Worm (Caenorhabditis elegans) whole organism, mixed stage, embryonic: ENCODE measurements around the gene phy-4.
A peak's percentile ranks its signal among the peaks of the same experiment; 100 is the strongest.

Experiments used
- M03D4.4 ChIP-seq: sonication (generic microtip); optimal IDR thresholded peaks from 2 replicates; lab custom pipeline; 2017; ENCODE audit warnings: mild to moderate bottlenecking, missing genetic modification characterization, missing compliant biosample characterization
- bed-3 ChIP-seq: fragments of 200-800 bp; sonication (Bioruptor generic); optimal IDR thresholded peaks from 3 replicates; lab custom pipeline; 2018; ENCODE audit warnings: mild to moderate bottlenecking, missing genetic modification characterization, moderate library complexity, missing compliant biosample characterization
- blmp-1 ChIP-seq: fragments of 150-350 bp; optimal IDR thresholded peaks from 2 replicates; lab custom pipeline; 2014; ENCODE audit warnings: missing biosample characterization, missing genetic modification characterization
- ceh-39 ChIP-seq: fragments of 150-350 bp; optimal IDR thresholded peaks from 2 replicates; lab custom pipeline; 2014; ENCODE audit warnings: missing biosample characterization, missing genetic modification characterization
- ceh-83 ChIP-seq: fragments of 200-800 bp; sonication (Bioruptor generic); optimal IDR thresholded peaks from 2 replicates; lab custom pipeline; 2018; ENCODE audit warnings: mild to moderate bottlenecking, missing genetic modification characterization, missing compliant biosample characterization
- ces-1 ChIP-seq: fragments of 150-350 bp; optimal IDR thresholded peaks from 2 replicates; lab custom pipeline; 2014; ENCODE audit warnings: missing biosample characterization, missing genetic modification reagents, missing genetic modification characterization
- drap-1 ChIP-seq: fragments of 200-800 bp; sonication (Bioruptor generic); optimal IDR thresholded peaks from 3 replicates; lab custom pipeline; 2018; ENCODE audit warnings: mild to moderate bottlenecking, missing genetic modification characterization, missing compliant biosample characterization
- elt-1 ChIP-seq: sonication (generic microtip); optimal IDR thresholded peaks from 2 replicates; lab custom pipeline; 2017; ENCODE audit warnings: missing genetic modification characterization, mild to moderate bottlenecking, missing compliant biosample characterization, antibody characterized with exemption, moderate library complexity, borderline replicate concordance; ENCODE audit not compliant: insufficient read depth
- elt-3 ChIP-seq: fragments of 150-350 bp; optimal IDR thresholded peaks from 2 replicates; lab custom pipeline; 2014; ENCODE audit warnings: missing biosample characterization, missing genetic modification characterization
- flh-1 ChIP-seq: fragments of 200-800 bp; sonication (Bioruptor generic); optimal IDR thresholded peaks from 2 replicates; lab custom pipeline; 2018; ENCODE audit warnings: mild to moderate bottlenecking, missing genetic modification characterization, moderate library complexity, missing compliant biosample characterization
- ham-2 ChIP-seq: fragments of 200-800 bp; sonication (Bioruptor generic); optimal IDR thresholded peaks from 2 replicates; lab custom pipeline; 2018; ENCODE audit warnings: mild to moderate bottlenecking, missing genetic modification characterization, missing compliant biosample characterization
- hlh-1 ChIP-seq: fragments of 150-350 bp; optimal IDR thresholded peaks from 2 replicates; lab custom pipeline; 2014; ENCODE audit warnings: missing biosample characterization, missing genetic modification reagents, missing genetic modification characterization
- lin-13 ChIP-seq: fragments of 150-350 bp; optimal IDR thresholded peaks from 2 replicates; lab custom pipeline; 2014; ENCODE audit warnings: missing biosample characterization, missing genetic modification characterization
- lin-32 ChIP-seq: fragments of 200-800 bp; sonication (Bioruptor generic); optimal IDR thresholded peaks from 2 replicates; lab custom pipeline; 2018; ENCODE audit warnings: mild to moderate bottlenecking, missing genetic modification characterization, missing compliant biosample characterization
- mab-5 ChIP-seq: fragments of 150-350 bp; optimal IDR thresholded peaks from 2 replicates; lab custom pipeline; 2014; ENCODE audit warnings: missing biosample characterization, missing genetic modification characterization
- mep-1 ChIP-seq: fragments of 150-350 bp; optimal IDR thresholded peaks from 2 replicates; lab custom pipeline; 2017; ENCODE audit warnings: missing biosample characterization, missing genetic modification reagents, missing genetic modification characterization, inconsistent platforms
- mls-2 ChIP-seq: sonication (generic microtip); optimal IDR thresholded peaks from 2 replicates; lab custom pipeline; 2016; ENCODE audit warnings: mild to moderate bottlenecking, missing genetic modification characterization, moderate library complexity, missing compliant biosample characterization
- nhr-12 ChIP-seq: fragments of 150-350 bp; optimal IDR thresholded peaks from 2 replicates; lab custom pipeline; 2014; ENCODE audit warnings: missing biosample characterization, missing genetic modification characterization
- nhr-237 ChIP-seq: fragments of 150-350 bp; optimal IDR thresholded peaks from 2 replicates; lab custom pipeline; 2014; ENCODE audit warnings: missing biosample characterization, missing genetic modification characterization
- nhr-28 ChIP-seq: fragments of 150-350 bp; optimal IDR thresholded peaks from 2 replicates; lab custom pipeline; 2014; ENCODE audit warnings: missing biosample characterization, missing genetic modification characterization
- nhr-76 ChIP-seq: sonication (generic microtip); optimal IDR thresholded peaks from 2 replicates; lab custom pipeline; 2017; ENCODE audit warnings: missing biosample characterization, missing genetic modification characterization
- pha-4 ChIP-seq: fragments of 150-350 bp; optimal IDR thresholded peaks from 2 replicates; lab custom pipeline; 2018; ENCODE audit warnings: missing biosample characterization, missing genetic modification reagents, missing genetic modification characterization
- snpc-4 ChIP-seq: fragments of 150-350 bp; optimal IDR thresholded peaks from 2 replicates; lab custom pipeline; 2014; ENCODE audit warnings: missing biosample characterization, missing genetic modification characterization
- sptf-1 ChIP-seq: sonication (generic microtip); optimal IDR thresholded peaks from 2 replicates; lab custom pipeline; 2017; ENCODE audit warnings: mild to moderate bottlenecking, missing genetic modification characterization, moderate library complexity, missing compliant biosample characterization
- tbx-8 ChIP-seq: fragments of 200-800 bp; sonication (Bioruptor generic); optimal IDR thresholded peaks from 2 replicates; lab custom pipeline; 2018; ENCODE audit warnings: mild to moderate bottlenecking, missing genetic modification characterization, moderate library complexity, missing compliant biosample characterization
- unc-120 ChIP-seq: sonication (generic microtip); optimal IDR thresholded peaks from 2 replicates; lab custom pipeline; 2017; ENCODE audit warnings: missing genetic modification characterization, missing compliant biosample characterization; ENCODE audit not compliant: poor library complexity, severe bottlenecking
- unc-39 ChIP-seq: fragments of 150-350 bp; optimal IDR thresholded peaks from 2 replicates; lab custom pipeline; 2014; ENCODE audit warnings: missing biosample characterization, missing genetic modification characterization
- unc-62 ChIP-seq: fragments of 150-350 bp; optimal IDR thresholded peaks from 2 replicates; lab custom pipeline; 2014; ENCODE audit warnings: missing biosample characterization, missing genetic modification reagents, missing genetic modification characterization
- zip-8 ChIP-seq: fragments of 150-350 bp; optimal IDR thresholded peaks from 2 replicates; lab custom pipeline; 2014; ENCODE audit warnings: missing biosample characterization, missing genetic modification characterization

The phy-4 gene

DNA sequence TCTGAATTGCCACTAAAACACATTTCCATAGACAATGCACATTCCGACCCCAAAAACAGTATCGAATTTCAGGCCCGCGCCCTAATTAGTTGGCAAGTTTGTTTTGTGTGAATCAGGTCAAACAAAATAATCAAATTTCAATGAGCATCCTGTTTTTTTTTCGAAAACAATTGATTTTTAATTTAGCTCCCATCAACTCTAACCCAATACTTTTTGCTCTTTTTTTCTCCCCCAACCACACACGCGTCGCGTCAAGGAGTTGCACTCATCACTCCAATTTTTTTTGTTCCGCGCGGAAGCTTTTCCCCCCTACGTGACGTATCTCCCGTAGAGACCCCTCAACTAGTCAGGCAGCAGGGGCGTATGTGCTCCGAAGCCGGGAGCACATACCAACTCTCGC is 12.1 kb downstream of the phy-4 start:
- TF ChIP-seq lin-13 (tag; lab: Kevin White, UChicago) (no peak), zip-8 (no peak), unc-120 (tag; lab: Kevin White, UChicago) (no peak), ceh-39 (tag; lab: Kevin White, UChicago) (no peak), mab-5 (no peak), snpc-4 (tag; lab: Kevin White, UChicago) (no peak), nhr-28 (tag; lab: Kevin White, UChicago) (no peak), drap-1 (GFP tag; lab: Kevin White, UChicago) (no peak), mls-2 (tag; lab: Kevin White, UChicago) (no peak), nhr-76 (tag; lab: Kevin White, UChicago) (no peak), nhr-237 (tag; lab: Kevin White, UChicago) (no peak), flh-1 (no peak), ces-1 (GFP tag; lab: Kevin White, UChicago) (no peak), unc-39 (tag; lab: Kevin White, UChicago) (no peak), pha-4 (no peak), unc-62 (GFP tag; lab: Kevin White, UChicago) (no peak), sptf-1 (no peak), ceh-83 (GFP tag; lab: Kevin White, UChicago) (no peak)

DNA sequence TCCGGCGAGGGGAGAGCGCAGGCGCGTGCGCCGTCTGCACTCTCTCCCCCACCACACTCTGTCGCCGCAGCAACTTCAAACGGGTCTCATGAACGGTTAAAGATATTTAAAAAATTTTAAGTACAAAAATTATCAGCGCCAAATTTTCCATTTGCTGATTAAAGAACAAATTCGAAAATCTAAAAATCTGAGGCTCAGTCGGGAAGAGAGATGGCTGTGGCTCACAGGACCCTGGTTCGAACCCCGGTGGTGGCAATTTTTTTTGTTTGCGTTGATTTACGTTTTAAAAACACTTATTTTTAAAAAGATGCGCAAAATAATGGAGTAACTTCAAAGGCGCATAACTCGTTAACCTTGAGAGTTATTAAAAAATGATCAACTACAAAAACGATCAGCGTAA is 16.4 kb downstream of the phy-4 start:
- TF ChIP-seq tbx-8 (GFP tag; lab: Kevin White, UChicago) (no peak), nhr-12 (no peak), ceh-83 (GFP tag; lab: Kevin White, UChicago) (no peak)

DNA sequence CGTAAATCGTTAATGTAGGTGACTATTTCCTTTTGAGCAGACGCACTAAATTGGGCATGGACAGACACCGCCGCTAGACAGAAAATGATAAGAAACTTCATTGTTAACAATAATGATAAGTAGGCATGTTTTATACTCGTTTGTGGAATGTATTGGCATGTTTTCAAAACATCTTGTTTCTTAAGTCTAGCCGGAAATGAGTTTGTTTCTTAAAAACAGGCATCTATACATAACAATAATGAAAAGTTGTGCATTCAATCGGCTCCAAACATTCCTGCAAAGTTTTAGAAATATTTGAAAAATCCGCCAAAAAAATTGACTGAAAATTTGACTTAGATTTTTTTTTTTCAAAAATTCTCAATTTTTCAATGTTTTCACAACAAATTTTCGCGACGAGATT is 17.9 kb downstream of the phy-4 start, which contains the start of gene scl-21:
scl-21 (minus strand) TSS at position 101 of the 400 bp plus-strand sequence.
- no peak for TF ChIP-seq elt-1
- no peak for TF ChIP-seq tbx-8 (GFP tag; lab: Kevin White, UChicago)
- no peak for TF ChIP-seq hlh-1
- TF ChIP-seq lin-32 (GFP tag; lab: Kevin White, UChicago): no peak
- TF ChIP-seq nhr-12: no peak
- TF ChIP-seq blmp-1 (tag; lab: Kevin White, UChicago): no peak
- TF ChIP-seq mep-1 (tag; lab: Kevin White, UChicago): no peak
- TF ChIP-seq mls-2 (tag; lab: Kevin White, UChicago): no peak
- no peak for TF ChIP-seq mab-5
- TF ChIP-seq ceh-83 (GFP tag; lab: Kevin White, UChicago): no peak
- no peak for TF ChIP-seq bed-3 (GFP tag; lab: Kevin White, UChicago)
- no peak for TF ChIP-seq elt-3
- TF ChIP-seq nhr-76 (tag; lab: Kevin White, UChicago): no peak
- TF ChIP-seq snpc-4 (tag; lab: Kevin White, UChicago): no peak

DNA sequence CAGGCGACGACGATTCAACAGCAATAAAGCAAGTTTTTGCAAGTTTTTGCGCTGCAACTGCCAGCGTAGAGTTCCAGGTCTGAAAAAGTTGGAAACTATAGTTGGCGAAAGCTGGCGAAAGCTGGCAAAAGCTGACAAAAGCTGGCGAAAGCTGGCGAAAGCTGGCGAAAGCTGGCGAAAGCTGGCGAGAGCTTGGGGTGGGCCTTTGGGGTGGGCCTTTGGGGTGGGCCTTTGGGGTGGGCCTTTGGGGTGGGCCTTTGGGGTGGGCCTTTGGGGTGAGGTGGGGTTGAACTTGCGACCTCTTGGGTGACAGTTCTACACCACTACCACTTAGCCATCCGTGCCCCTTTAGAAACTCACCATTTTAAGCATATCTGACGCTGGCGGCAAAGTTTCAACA is 18.3 kb downstream of the phy-4 start:
- peak; percentile 8 for TF ChIP-seq drap-1 (GFP tag; lab: Kevin White, UChicago)
- TF ChIP-seq ceh-39 (tag; lab: Kevin White, UChicago): no peak

DNA sequence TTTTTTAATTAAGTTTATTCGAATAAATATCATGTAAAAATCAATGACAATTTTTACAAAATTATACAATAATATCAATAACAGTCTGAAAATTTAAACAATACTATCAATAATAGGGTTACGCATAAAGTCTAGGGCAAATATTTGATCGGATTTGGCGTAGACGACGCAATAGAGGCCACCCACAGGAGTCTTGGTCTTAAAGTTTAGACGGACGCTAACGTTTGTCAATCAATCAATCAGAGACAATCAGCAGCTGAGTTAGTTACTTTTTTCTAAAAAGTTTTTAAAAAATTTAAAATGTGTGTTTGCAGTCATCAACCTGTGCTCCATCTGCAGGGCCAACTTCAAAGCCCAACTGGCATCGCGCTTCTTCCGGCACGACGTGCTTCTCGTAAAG is 22.1 kb downstream of the phy-4 start, which contains the start of gene Y43F8B.29:
Y43F8B.29 (plus strand) TSS at position 301 of the 400 bp plus-strand sequence.
- TF ChIP-seq ham-2 (GFP tag; lab: Kevin White, UChicago) (no peak), pha-4 (no peak), flh-1 (no peak), nhr-76 (tag; lab: Kevin White, UChicago) (no peak), unc-120 (tag; lab: Kevin White, UChicago) (no peak), ceh-39 (tag; lab: Kevin White, UChicago) (no peak), blmp-1 (tag; lab: Kevin White, UChicago) (no peak), mep-1 (tag; lab: Kevin White, UChicago) (no peak), lin-32 (GFP tag; lab: Kevin White, UChicago) (no peak), sptf-1 (no peak), ceh-83 (GFP tag; lab: Kevin White, UChicago) (no peak), hlh-1 (no peak), M03D4.4 (no peak), nhr-12 (no peak), unc-62 (GFP tag; lab: Kevin White, UChicago) (no peak)

DNA sequence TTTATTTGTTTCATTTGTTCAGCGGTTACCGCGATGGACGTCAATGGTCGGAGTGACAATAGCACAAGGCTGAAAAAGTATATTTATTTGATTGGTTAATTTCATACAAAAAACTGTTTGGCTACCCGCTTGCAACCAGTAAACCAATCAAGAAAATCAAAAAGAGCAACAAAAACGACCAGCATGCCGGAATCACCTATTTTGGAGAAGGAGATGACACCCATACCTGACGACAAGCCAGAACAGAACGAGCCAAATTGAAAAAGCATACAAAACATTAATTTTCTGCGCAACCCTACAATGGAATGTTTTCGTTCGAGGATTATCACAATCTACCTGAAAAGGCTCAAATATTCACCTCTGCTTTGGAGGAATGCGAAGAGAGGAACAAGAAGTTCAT is 23.0 kb downstream of the phy-4 start, which contains the start of gene Y43F8B.7:
Y43F8B.7 (plus strand) TSS at position 301 of the 400 bp plus-strand sequence.
- TF ChIP-seq snpc-4 (tag; lab: Kevin White, UChicago): no peak
- no peak for TF ChIP-seq ces-1 (GFP tag; lab: Kevin White, UChicago)
- no peak for TF ChIP-seq mls-2 (tag; lab: Kevin White, UChicago)
- no peak for TF ChIP-seq lin-13 (tag; lab: Kevin White, UChicago)
- no peak for TF ChIP-seq nhr-12
- no peak for TF ChIP-seq nhr-28 (tag; lab: Kevin White, UChicago)
